Fruit fly (Drosophila melanogaster): ENCODE data around the gene gzl.

gzl gene

DNA sequence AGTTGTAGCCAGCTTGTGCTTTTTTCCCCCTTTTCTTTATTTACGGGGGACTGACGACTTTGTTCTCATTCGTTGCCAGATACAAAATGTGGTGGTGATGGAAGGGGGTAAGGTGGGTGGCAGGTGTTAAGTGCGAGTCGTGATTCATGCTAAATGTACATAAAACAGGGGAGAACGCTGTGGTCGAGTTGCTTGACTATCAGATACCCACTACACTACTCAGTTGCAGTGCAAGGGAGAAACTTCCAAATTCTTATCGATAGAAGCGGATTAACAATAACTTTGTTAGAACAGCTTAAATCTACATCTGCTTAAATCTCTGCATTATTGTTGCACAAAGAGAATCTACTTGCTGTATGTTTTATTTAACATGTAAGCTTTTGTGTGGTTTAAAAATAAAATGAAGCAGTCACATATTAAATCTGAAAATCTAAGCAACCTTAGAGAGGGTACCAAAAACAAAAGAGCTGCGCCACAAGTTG lies 14.9 kb downstream of the gzl start (continued):
- TF ChIP-seq Bgb (GFP tag; IDR thresholded peaks at IDR 0.05; ENCODE audit: partially characterized antibody): peak; percentile 60
- no peak for TF ChIP-seq CG3726 (GFP tag; IDR thresholded peaks at IDR 0.05)
- TF ChIP-seq pho (GFP tag; optimal IDR thresholded peaks at IDR 0.05): peak; percentile 4
- TF ChIP-seq Spps (tag; optimal IDR thresholded peaks at IDR 0.05): no peak
- TF ChIP-seq klu (GFP tag; IDR thresholded peaks at IDR 0.05): no peak
- TF ChIP-seq CG30020 (tag; optimal IDR thresholded peaks at IDR 0.05): no peak
- no peak for TF ChIP-seq pnt (GFP tag; optimal IDR thresholded peaks at IDR 0.05)
- TF ChIP-seq CG18599 (GFP tag; optimal IDR thresholded peaks at IDR 0.05): peak; percentile 50
- TF ChIP-seq CG6813 (GFP tag; optimal IDR thresholded peaks at IDR 0.05): no peak
- no peak for TF ChIP-seq Kr (GFP tag; optimal IDR thresholded peaks at IDR 0.05)
- TF ChIP-seq Dfd (GFP tag; optimal IDR thresholded peaks at IDR 0.05): no peak
- peak; percentile 28; the same call in 1 of the 2 replicates for TF ChIP-seq ssp (GFP tag; IDR thresholded peaks at IDR 0.05)
- no peak for TF ChIP-seq Atf-2 (GFP tag; optimal IDR thresholded peaks at IDR 0.05)
- no peak for TF ChIP-seq CG11560 (tag; IDR thresholded peaks at IDR 0.05)
- TF ChIP-seq oc (tag; optimal IDR thresholded peaks at IDR 0.05): no peak
- TF ChIP-seq dysf (GFP tag; IDR thresholded peaks at IDR 0.05): 0 out of 3 replicates have a peak, but pooled peaks have one; percentile 52
- peak; percentile 53; the same call in 2 of the 3 replicates for TF ChIP-seq vnd (GFP tag; IDR thresholded peaks at IDR 0.05; ENCODE audit: partially characterized antibody)
- no peak for TF ChIP-seq CG8290 (GFP tag; optimal IDR thresholded peaks at IDR 0.05)
- no peak for TF ChIP-seq CG8290 (tag; optimal IDR thresholded peaks at IDR 0.05)
- TF ChIP-seq ab (GFP tag; optimal IDR thresholded peaks at IDR 0.05): no peak
- no peak for TF ChIP-seq CG4617 (GFP tag; optimal IDR thresholded peaks at IDR 0.05; ENCODE audit: borderline replicate concordance)
- no peak for TF ChIP-seq CG31365 (tag; optimal IDR thresholded peaks at IDR 0.05)
- TF ChIP-seq CG11456 (GFP tag; IDR thresholded peaks at IDR 0.05): no peak
- TF ChIP-seq tgo (GFP tag; IDR thresholded peaks at IDR 0.05): no peak; the same call in 1 of the 3 replicates
- no peak for TF ChIP-seq corto (GFP tag; optimal IDR thresholded peaks at IDR 0.05)
- peak; percentile 56 for TF ChIP-seq dmrt99B (tag; optimal IDR thresholded peaks at IDR 0.05)
- no peak for TF ChIP-seq ftz-f1 (GFP tag; optimal IDR thresholded peaks at IDR 0.05)
- peak; percentile 58; the same call in 1 of the 3 replicates for TF ChIP-seq hb (GFP tag; IDR thresholded peaks at IDR 0.05; ENCODE audit: partially characterized antibody)
- no peak for TF ChIP-seq CG14050 (GFP tag; IDR thresholded peaks at IDR 0.05)
- peak in 1 of 2 experiments; percentile 48 for TF ChIP-seq Hr51 (GFP tag; optimal IDR thresholded peaks at IDR 0.05)
- TF ChIP-seq gsb (GFP tag; IDR thresholded peaks at IDR 0.05): no peak
- no peak for TF ChIP-seq vvl (GFP tag; IDR thresholded peaks at IDR 0.05)
- TF ChIP-seq tup (GFP tag; optimal IDR thresholded peaks at IDR 0.05): no peak
- no peak for TF ChIP-seq peb (GFP tag; IDR thresholded peaks at IDR 0.05)
- TF ChIP-seq ttk (GFP tag; IDR thresholded peaks at IDR 0.05): no peak
- no peak for TF ChIP-seq CG18011 (GFP tag; optimal IDR thresholded peaks at IDR 0.05)
- no peak for TF ChIP-seq CG2202 (tag; optimal IDR thresholded peaks at IDR 0.05)
- peak; percentile 35 for TF ChIP-seq ATbp (GFP tag; optimal IDR thresholded peaks at IDR 0.05)
- TF ChIP-seq HLH3B (GFP tag; IDR thresholded peaks at IDR 0.05): no peak
- 0 out of 2 replicates have a peak, but pooled peaks have one; percentile 33 for TF ChIP-seq Atf6 (GFP tag; IDR thresholded peaks at IDR 0.05)
- no peak for TF ChIP-seq chm (GFP tag; IDR thresholded peaks at IDR 0.05)
- peak; percentile 30 for TF ChIP-seq mam (GFP tag; optimal IDR thresholded peaks at IDR 0.05)
- TF ChIP-seq zf30C (GFP tag; optimal IDR thresholded peaks at IDR 0.05): no peak
- no peak for TF ChIP-seq CG7357 (GFP tag; IDR thresholded peaks at IDR 0.05)
- no peak for TF ChIP-seq Dad (GFP tag; optimal IDR thresholded peaks at IDR 0.05)
- no peak for TF ChIP-seq CG5180 (GFP tag; optimal IDR thresholded peaks at IDR 0.05)
- TF ChIP-seq pfk (GFP tag; optimal IDR thresholded peaks at IDR 0.05): no peak
- TF ChIP-seq CG8089 (GFP tag; optimal IDR thresholded peaks at IDR 0.05): no peak
- no peak for TF ChIP-seq schlank (tag; optimal IDR thresholded peaks at IDR 0.05)
- no peak for TF ChIP-seq CG33213 (GFP tag; optimal IDR thresholded peaks at IDR 0.05)
- TF ChIP-seq Taf1 (GFP tag; IDR thresholded peaks at IDR 0.05): no peak
